Fruit fly (Drosophila melanogaster): Measurements from ENCODE around the gene nmd.

The nmd gene

dm6 chr2L:10351130-10351529, 47.4 kb upstream of the nmd start (continued):
- TF ChIP-seq Jarid2 (GFP tag; optimal IDR thresholded peaks at IDR 0.05) (no peak), CG10274 (GFP tag; optimal IDR thresholded peaks at IDR 0.05) (no peak), Max (GFP tag; optimal IDR thresholded peaks at IDR 0.05) (no peak), Kr (GFP tag; optimal IDR thresholded peaks at IDR 0.05) (no peak), CG7928 (GFP tag; optimal IDR thresholded peaks at IDR 0.05) (no peak), CG31441 (GFP tag; IDR thresholded peaks at IDR 0.05) (no peak), CG17912 (GFP tag; optimal IDR thresholded peaks at IDR 0.05) (no peak), cas (GFP tag; IDR thresholded peaks at IDR 0.05) (no peak), CG1233 (GFP tag; optimal IDR thresholded peaks at IDR 0.05) (no peak), CG14710 (tag; optimal IDR thresholded peaks at IDR 0.05) (peak; percentile 48), CG6683 (GFP tag; optimal IDR thresholded peaks at IDR 0.05) (no peak), hth (optimal IDR thresholded peaks at IDR 0.05) (no peak), CG15696 (tag; optimal IDR thresholded peaks at IDR 0.05) (peak; percentile 8), Meics (GFP tag; optimal IDR thresholded peaks at IDR 0.05) (no peak), CG17361 (GFP tag; IDR thresholded peaks at IDR 0.05) (peak; percentile 44; the same call in 1 of the 3 replicates), mld (GFP tag; IDR thresholded peaks at IDR 0.05; ENCODE audit: partially characterized antibody) (no peak), Med (GFP tag) (peak; percentile 61), CG18599 (GFP tag; optimal IDR thresholded peaks at IDR 0.05) (no peak), Hr51 (GFP tag; optimal IDR thresholded peaks at IDR 0.05) (no peak), gsb-n (tag; optimal IDR thresholded peaks at IDR 0.05) (peak; percentile 12), CG16779 (GFP tag; IDR thresholded peaks at IDR 0.05) (no peak), CG17568 (GFP tag; optimal IDR thresholded peaks at IDR 0.05) (no peak), Poxn (GFP tag; IDR thresholded peaks at IDR 0.05) (no peak), Lim3 (GFP tag; IDR thresholded peaks at IDR 0.05) (no peak), CG30403 (GFP tag; optimal IDR thresholded peaks at IDR 0.05) (no peak), CG10654 (GFP tag; optimal IDR thresholded peaks at IDR 0.05) (no peak), zfh2 (GFP tag; optimal IDR thresholded peaks at IDR 0.05) (no peak), nerfin-2 (GFP tag; IDR thresholded peaks at IDR 0.05; ENCODE audit: partially characterized antibody) (no peak), CG10565 (GFP tag; optimal IDR thresholded peaks at IDR 0.05) (no peak), CG13424 (tag; optimal IDR thresholded peaks at IDR 0.05) (peak; percentile 30), CG13624 (GFP tag; optimal IDR thresholded peaks at IDR 0.05) (no peak), CG15601 (tag; optimal IDR thresholded peaks at IDR 0.05) (peak; percentile 36), CG17829 (tag; optimal IDR thresholded peaks at IDR 0.05) (peak; percentile 36), CG1832 (GFP tag; optimal IDR thresholded peaks at IDR 0.05) (no peak), HLH3B (GFP tag; IDR thresholded peaks at IDR 0.05) (no peak)

- peak; percentile 62 for TF ChIP-seq Neu2 (GFP tag; optimal IDR thresholded peaks at IDR 0.05; ENCODE audit: borderline replicate concordance)
- TF ChIP-seq CG13287 (GFP tag; IDR thresholded peaks at IDR 0.05; ENCODE audit: partially characterized antibody): peak; percentile 62
- peak; percentile 44; the same call in 1 of the 2 replicates for TF ChIP-seq sna (GFP tag; IDR thresholded peaks at IDR 0.05; ENCODE audit: partially characterized antibody)
- TF ChIP-seq CG6689 (GFP tag; IDR thresholded peaks at IDR 0.05): no peak
- TF ChIP-seq Bgb (GFP tag; IDR thresholded peaks at IDR 0.05; ENCODE audit: partially characterized antibody): 0 out of 2 replicates have a peak, but pooled peaks have one; percentile 7
- TF ChIP-seq gt (GFP tag; IDR thresholded peaks at IDR 0.05): no peak
- no peak for TF ChIP-seq Meics (GFP tag; optimal IDR thresholded peaks at IDR 0.05)
- TF ChIP-seq bbx (GFP tag; IDR thresholded peaks at IDR 0.05; ENCODE audit: partially characterized antibody): peak; percentile 37; the same call in 1 of the 2 replicates
- TF ChIP-seq wek (GFP tag; optimal IDR thresholded peaks at IDR 0.05): peak; percentile 91
- TF ChIP-seq pzg (GFP tag; optimal IDR thresholded peaks at IDR 0.05): peak; percentile 22
- no peak for TF ChIP-seq E2f1 (GFP tag; IDR thresholded peaks at IDR 0.05)
- peak; percentile 67; the same call in 2 of the 3 replicates for TF ChIP-seq Opbp (GFP tag; IDR thresholded peaks at IDR 0.05; ENCODE audit: partially characterized antibody)
- TF ChIP-seq peb (GFP tag; IDR thresholded peaks at IDR 0.05): no peak
- peak; percentile 62 for TF ChIP-seq HLH4C (GFP tag; IDR thresholded peaks at IDR 0.05; ENCODE audit: partially characterized antibody)
- peak; percentile 54 for TF ChIP-seq Scr (GFP tag; IDR thresholded peaks at IDR 0.05; ENCODE audit: partially characterized antibody)
- peak; percentile 66; the same call in 2 of the 4 replicates for TF ChIP-seq Dll (GFP tag; IDR thresholded peaks at IDR 0.05; ENCODE audit: partially characterized antibody)
Observed at dm6 chr2L:10344029-10344606, 40.4 kb upstream of the nmd start, which contains the start of gene Frmd5. Frmd5 (plus strand) TSS chr2L:10344442.
